Worm (Caenorhabditis elegans) whole organism, L3 larva: ENCODE measurements around the gene K07C5.9.

Experiments
- R02D3.7 ChIP-seq: fragments of 150-350 bp; optimal IDR thresholded peaks from 2 replicates; lab custom pipeline; 2014; ENCODE audit warnings: missing biosample characterization, missing genetic modification characterization
- aly-2 ChIP-seq: fragments of 150-350 bp; optimal IDR thresholded peaks from 2 replicates; lab custom pipeline; 2014; ENCODE audit warnings: missing biosample characterization, missing genetic modification characterization
- ama-1 ChIP-seq: fragments of 150-350 bp; optimal IDR thresholded peaks from 2 replicates; lab custom pipeline; 2018
- ceh-16 ChIP-seq: sonication (generic microtip); optimal IDR thresholded peaks from 2 replicates; lab custom pipeline; 2017; ENCODE audit warnings: missing biosample characterization, missing genetic modification characterization
- ceh-82 ChIP-seq: fragments of 150-350 bp; optimal IDR thresholded peaks from 2 replicates; lab custom pipeline; 2014; ENCODE audit warnings: missing biosample characterization, missing genetic modification characterization
- ceh-9 ChIP-seq: sonication (generic microtip); optimal IDR thresholded peaks from 2 replicates; lab custom pipeline; 2018; ENCODE audit warnings: missing biosample characterization, missing genetic modification characterization
- daf-12 ChIP-seq: fragments of 150-350 bp; optimal IDR thresholded peaks from 2 replicates; lab custom pipeline; 2014; ENCODE audit warnings: missing biosample characterization, missing genetic modification reagents, missing genetic modification characterization
- egl-27 ChIP-seq: sonication (generic microtip); optimal IDR thresholded peaks from 4 replicates; lab custom pipeline; 2017; ENCODE audit warnings: missing biosample characterization, missing genetic modification reagents, missing genetic modification characterization
- egl-5 ChIP-seq: fragments of 150-350 bp; optimal IDR thresholded peaks from 2 replicates; lab custom pipeline; 2017; ENCODE audit warnings: missing biosample characterization, missing genetic modification reagents, missing genetic modification characterization, inconsistent platforms
- elt-1 ChIP-seq: fragments of 150-350 bp; optimal IDR thresholded peaks from 2 replicates; lab custom pipeline; 2014; ENCODE audit warnings: missing biosample characterization, missing genetic modification characterization
- elt-2 ChIP-seq: sonication (generic microtip); optimal IDR thresholded peaks from 2 replicates; lab custom pipeline; 2016; ENCODE audit warnings: missing genetic modification reagents, mild to moderate bottlenecking, missing genetic modification characterization, missing compliant biosample characterization
- elt-3 ChIP-seq, 3 experiments: fragments of 150-350 bp in 1 of 3; sonication (generic microtip) in 2 of 3; optimal IDR thresholded peaks; 2 replicates in 2 of 3; 4 replicates in 1 of 3; lab custom pipeline; 2014 to 2017; ENCODE audit warnings: missing biosample characterization in 3 of 3, missing genetic modification characterization in 3 of 3
- eor-1 ChIP-seq, 2 experiments: fragments of 150-350 bp; optimal IDR thresholded peaks; 2 replicates each; lab custom pipeline; 2014 to 2018; ENCODE audit warnings: missing biosample characterization in 2 of 2, missing genetic modification characterization in 2 of 2
- fkh-2 ChIP-seq: fragments of 150-350 bp; optimal IDR thresholded peaks from 2 replicates; lab custom pipeline; 2014; ENCODE audit warnings: missing biosample characterization, missing genetic modification reagents, missing genetic modification characterization
- fos-1 ChIP-seq: fragments of 150-350 bp; optimal IDR thresholded peaks from 2 replicates; lab custom pipeline; 2014; ENCODE audit warnings: missing biosample characterization, missing genetic modification characterization
- hmg-11 ChIP-seq: sonication (generic microtip); optimal IDR thresholded peaks from 2 replicates; lab custom pipeline; 2016; ENCODE audit warnings: missing genetic modification characterization, missing compliant biosample characterization
- jun-1 ChIP-seq: fragments of 150-350 bp; optimal IDR thresholded peaks from 2 replicates; lab custom pipeline; 2014; ENCODE audit warnings: missing biosample characterization, missing genetic modification reagents, missing genetic modification characterization
- lin-15B ChIP-seq: fragments of 150-350 bp; optimal IDR thresholded peaks from 2 replicates; lab custom pipeline; 2014; ENCODE audit warnings: missing biosample characterization, missing genetic modification characterization
- lin-39 ChIP-seq: fragments of 150-350 bp; optimal IDR thresholded peaks from 2 replicates; lab custom pipeline; 2018; ENCODE audit warnings: missing biosample characterization, missing genetic modification reagents, missing genetic modification characterization
- lsy-12 ChIP-seq: sonication (generic microtip); optimal IDR thresholded peaks from 2 replicates; lab custom pipeline; 2016; ENCODE audit warnings: mild to moderate bottlenecking, missing genetic modification characterization, missing compliant biosample characterization
- mdl-1 ChIP-seq: fragments of 150-350 bp; optimal IDR thresholded peaks from 2 replicates; lab custom pipeline; 2014; ENCODE audit warnings: missing biosample characterization, missing genetic modification characterization
- nfya-1 ChIP-seq: sonication (generic microtip); optimal IDR thresholded peaks from 2 replicates; lab custom pipeline; 2017; ENCODE audit warnings: missing genetic modification characterization, mild to moderate bottlenecking, missing compliant biosample characterization, antibody characterized with exemption, moderate library complexity; ENCODE audit not compliant: insufficient read depth
- nhr-12 ChIP-seq: fragments of 150-350 bp; optimal IDR thresholded peaks from 2 replicates; lab custom pipeline; 2014; ENCODE audit warnings: missing biosample characterization, missing genetic modification characterization
- nhr-23 ChIP-seq: fragments of 150-350 bp; optimal IDR thresholded peaks from 2 replicates; lab custom pipeline; 2014; ENCODE audit warnings: missing biosample characterization, missing genetic modification reagents, missing genetic modification characterization
- nhr-43 ChIP-seq: sonication (generic microtip); optimal IDR thresholded peaks from 2 replicates; lab custom pipeline; 2016; ENCODE audit warnings: mild to moderate bottlenecking, missing genetic modification characterization, missing compliant biosample characterization; ENCODE audit not compliant: poor library complexity, severe bottlenecking
- nhr-67 ChIP-seq: fragments of 150-350 bp; optimal IDR thresholded peaks from 2 replicates; lab custom pipeline; 2014; ENCODE audit warnings: missing biosample characterization, missing genetic modification characterization
- nhr-76 ChIP-seq: fragments of 150-350 bp; sonication (generic microtip); optimal IDR thresholded peaks from 5 replicates; lab custom pipeline; 2014; ENCODE audit warnings: missing biosample characterization, missing genetic modification characterization
- nhr-77 ChIP-seq: fragments of 150-350 bp; optimal IDR thresholded peaks from 2 replicates; lab custom pipeline; 2014; ENCODE audit warnings: missing biosample characterization, missing genetic modification characterization
- pha-4 ChIP-seq: fragments of 150-350 bp; optimal IDR thresholded peaks from 2 replicates; lab custom pipeline; 2014; ENCODE audit warnings: missing biosample characterization, missing genetic modification reagents, missing genetic modification characterization
- pqm-1 ChIP-seq: fragments of 150-350 bp; optimal IDR thresholded peaks from 2 replicates; lab custom pipeline; 2017; ENCODE audit warnings: missing biosample characterization, missing genetic modification characterization, inconsistent platforms
- sea-2 ChIP-seq: fragments of 150-350 bp; sonication (generic microtip); optimal IDR thresholded peaks from 4 replicates; lab custom pipeline; 2014; ENCODE audit warnings: missing biosample characterization, missing genetic modification reagents, missing genetic modification characterization
- skn-1 ChIP-seq: fragments of 150-350 bp; optimal IDR thresholded peaks from 2 replicates; lab custom pipeline; 2014; ENCODE audit warnings: missing biosample characterization, missing genetic modification characterization
- snpc-4 ChIP-seq: fragments of 150-350 bp; optimal IDR thresholded peaks from 2 replicates; lab custom pipeline; 2014; ENCODE audit warnings: missing biosample characterization, missing genetic modification characterization
- tbx-2 ChIP-seq: sonication (generic microtip); optimal IDR thresholded peaks from 2 replicates; lab custom pipeline; 2016; ENCODE audit warnings: mild to moderate bottlenecking, missing genetic modification characterization, missing compliant biosample characterization
- unc-39 ChIP-seq: sonication (generic microtip); optimal IDR thresholded peaks from 4 replicates; lab custom pipeline; 2017; ENCODE audit warnings: missing biosample characterization, missing genetic modification characterization
- zag-1 ChIP-seq: fragments of 150-350 bp; optimal IDR thresholded peaks from 2 replicates; lab custom pipeline; 2014; ENCODE audit warnings: missing biosample characterization, missing genetic modification characterization
- ztf-11 ChIP-seq: fragments of 150-350 bp; optimal IDR thresholded peaks from 2 replicates; lab custom pipeline; 2014; ENCODE audit warnings: missing biosample characterization, missing genetic modification characterization

The K07C5.9 gene

ce11 chrV:10328080-10328479 is 21.9 kb downstream of the K07C5.9 start:
- no peak for TF ChIP-seq snpc-4 (tag; lab: Kevin White, UChicago)
- no peak for TF ChIP-seq egl-27 (tag; lab: Kevin White, UChicago)
- TF ChIP-seq pha-4 = peak; percentile 74
- no peak for TF ChIP-seq lin-15B (tag; lab: Kevin White, UChicago)
- TF ChIP-seq, all 47 proteins: peak for 1

- TF ChIP-seq nhr-12 (tag; lab: Kevin White, UChicago) (no peak), elt-3 (tag; optimal IDR thresholded peaks at IDR 0.05; lab: Kevin White, UChicago) (no peak), tbx-2 (tag; lab: Kevin White, UChicago) (no peak), elt-2 (tag; lab: Kevin White, UChicago) (no peak), lin-15B (tag; lab: Kevin White, UChicago) (no peak), ceh-16 (tag; lab: Kevin White, UChicago) (no peak), elt-1 (tag; lab: Kevin White, UChicago) (no peak), daf-12 (no peak), ama-1 (no peak), pqm-1 (no peak)
These were observed 26.4 kb downstream of the K07C5.9 start for ce11 chrV:10323537-10323936.

ce11 chrV:10320101-10320761 is 29.7 kb downstream of the K07C5.9 start, which contains the start of the genes gna-1 and B0024.13:
Gene gna-1 (minus strand): TSS chrV:10320151.
Gene B0024.13 (plus strand): TSS chrV:10320711.
- TF ChIP-seq nhr-77 (tag; lab: Kevin White, UChicago) (no peak), aly-2 (tag; lab: Kevin White, UChicago) (no peak), mdl-1 (tag; lab: Kevin White, UChicago) (no peak), pha-4 (peak; percentile 72), R02D3.7 (tag; lab: Kevin White, UChicago) (no peak), pqm-1 (no peak), elt-2 (tag; lab: Kevin White, UChicago) (peak; percentile 1), ztf-11 (tag; lab: Kevin White, UChicago) (no peak), lin-39 (tag; lab: Kevin White, UChicago) (peak; percentile 56), elt-1 (tag; lab: Kevin White, UChicago) (no peak), elt-3 (tag; optimal IDR thresholded peaks at IDR 0.05; lab: Kevin White, UChicago) (no peak), eor-1 (tag; optimal IDR thresholded peaks at IDR 0.05; lab: Kevin White, UChicago) (no peak), nfya-1 (tag; lab: Kevin White, UChicago) (no peak), hmg-11 (tag; lab: Kevin White, UChicago) (peak; percentile 17), fkh-2 (tag; lab: Kevin White, UChicago) (no peak), nhr-23 (tag; lab: Kevin White, UChicago) (peak; percentile 79), egl-27 (tag; lab: Kevin White, UChicago) (no peak), nhr-43 (tag; lab: Kevin White, UChicago) (peak; percentile 78), egl-5 (tag; lab: Kevin White, UChicago) (no peak), jun-1 (tag; lab: Kevin White, UChicago) (no peak), sea-2 (GFP tag; lab: Kevin White, UChicago) (no peak), snpc-4 (tag; lab: Kevin White, UChicago) (no peak), zag-1 (no peak), ceh-82 (no peak), ceh-9 (tag; lab: Kevin White, UChicago) (no peak), nhr-76 (no peak), lsy-12 (tag; lab: Kevin White, UChicago) (peak; percentile 10), nhr-67 (tag; lab: Kevin White, UChicago) (no peak), fos-1 (tag; lab: Kevin White, UChicago) (no peak), skn-1 (no peak), lin-15B (tag; lab: Kevin White, UChicago) (peak; percentile 68)

ce11 chrV:10319434-10319833 is 30.5 kb downstream of the K07C5.9 start, which contains the start of gene B0024.11:
Gene B0024.11 (minus strand): TSS chrV:10319534.
- no peak for TF ChIP-seq unc-39 (tag; lab: Kevin White, UChicago)
- TF ChIP-seq elt-3 (tag; optimal IDR thresholded peaks at IDR 0.05; lab: Kevin White, UChicago) = no peak
- TF ChIP-seq nhr-12 (tag; lab: Kevin White, UChicago) = no peak
- TF ChIP-seq zag-1 = no peak
